Fruit fly (Drosophila melanogaster): ENCODE data around the gene acs.

Gene acs

DNA sequence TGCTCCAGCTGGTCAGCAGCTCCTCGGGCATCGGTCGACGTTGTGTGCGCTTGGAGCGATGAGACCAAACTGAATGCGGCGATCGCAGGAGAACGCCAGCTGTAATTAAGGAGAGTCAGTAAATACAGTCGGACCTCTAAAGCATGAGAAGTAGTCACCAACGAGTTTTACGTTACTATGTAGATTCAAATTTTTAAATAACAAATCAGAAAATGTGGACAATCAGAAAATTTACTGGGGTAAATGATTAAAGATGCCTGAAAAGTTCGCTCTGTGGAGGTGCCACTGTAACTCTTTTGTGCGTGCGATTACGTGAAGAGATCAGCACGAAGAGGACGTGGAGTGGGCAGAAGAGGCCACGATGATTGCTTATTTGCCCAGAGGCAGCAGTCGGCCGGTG lies 8.5 kb upstream of the acs start, which contains the start of gene SCOT (continued):
- TF ChIP-seq bcd (GFP tag; optimal IDR thresholded peaks at IDR 0.05) (peak; percentile 43), twi (tag; optimal IDR thresholded peaks at IDR 0.05) (no peak), sens-2 (GFP tag; IDR thresholded peaks at IDR 0.05) (0 out of 2 replicates have a peak, but pooled peaks have one; percentile 48), CG12744 (GFP tag; optimal IDR thresholded peaks at IDR 0.05) (no peak), CG17186 (GFP tag; optimal IDR thresholded peaks at IDR 0.05) (no peak), Gsc (GFP tag; IDR thresholded peaks at IDR 0.05) (peak; percentile 45; the same call in 1 of the 2 replicates), lilli (GFP tag; optimal IDR thresholded peaks at IDR 0.05) (no peak), CG31365 (tag; optimal IDR thresholded peaks at IDR 0.05) (no peak), pnt (GFP tag; optimal IDR thresholded peaks at IDR 0.05) (peak; percentile 18), CG10462 (GFP tag; optimal IDR thresholded peaks at IDR 0.05) (no peak), Myb (GFP tag; optimal IDR thresholded peaks at IDR 0.05) (no peak), grau (tag; optimal IDR thresholded peaks at IDR 0.05) (peak; percentile 95), CG1603 (tag; optimal IDR thresholded peaks at IDR 0.05) (no peak), Atf3 (GFP tag; optimal IDR thresholded peaks at IDR 0.05) (peak; percentile 27), CoRest (tag; optimal IDR thresholded peaks at IDR 0.05) (peak; percentile 64), schlank (tag; optimal IDR thresholded peaks at IDR 0.05) (no peak), ci (GFP tag; IDR thresholded peaks at IDR 0.05) (peak; percentile 92), MESR4 (GFP tag; optimal IDR thresholded peaks at IDR 0.05) (no peak), amos (GFP tag; IDR thresholded peaks at IDR 0.05; ENCODE audit: partially characterized antibody) (no peak), nerfin-2 (GFP tag; IDR thresholded peaks at IDR 0.05; ENCODE audit: partially characterized antibody) (no peak), slbo (GFP tag; IDR thresholded peaks at IDR 0.05) (peak; percentile 67), Doc2 (GFP tag; IDR thresholded peaks at IDR 0.05) (peak; percentile 56; the same call in 1 of the 2 replicates), CG12155 (GFP tag; optimal IDR thresholded peaks at IDR 0.05) (no peak), CG1233 (GFP tag; optimal IDR thresholded peaks at IDR 0.05) (no peak), ERR (GFP tag; optimal IDR thresholded peaks at IDR 0.05) (peak; percentile 50), gsb-n (tag; optimal IDR thresholded peaks at IDR 0.05) (no peak), usp (GFP tag; optimal IDR thresholded peaks at IDR 0.05) (no peak), CG14710 (tag; optimal IDR thresholded peaks at IDR 0.05) (no peak), yki (optimal IDR thresholded peaks at IDR 0.05) (no peak), GATAe (GFP tag; conservative IDR thresholded peaks at IDR 0.05) (no peak), BtbVII (GFP tag; optimal IDR thresholded peaks at IDR 0.05) (peak; percentile 16), CG15479 (GFP tag; optimal IDR thresholded peaks at IDR 0.05) (no peak), Nf-YB (GFP tag; optimal IDR thresholded peaks at IDR 0.05) (no peak), mam (GFP tag; optimal IDR thresholded peaks at IDR 0.05) (peak; percentile 61), sim (GFP tag; IDR thresholded peaks at IDR 0.05) (peak; percentile 57; the same call in 1 of the 2 replicates), CG15269 (tag; optimal IDR thresholded peaks at IDR 0.05) (no peak), prd (optimal IDR thresholded peaks at IDR 0.05) (no peak), prd (GFP tag; IDR thresholded peaks at IDR 0.05) (peak; percentile 80), CG11696 (GFP tag; IDR thresholded peaks at IDR 0.05) (peak; percentile 73), Ets97D (GFP tag; optimal IDR thresholded peaks at IDR 0.05) (peak; percentile 17), bab2 (GFP tag; optimal IDR thresholded peaks at IDR 0.05) (peak; percentile 56), lab (GFP tag; optimal IDR thresholded peaks at IDR 0.05) (no peak), CG8924 (tag; optimal IDR thresholded peaks at IDR 0.05) (peak; percentile 74), Mrtf (GFP tag; IDR thresholded peaks at IDR 0.05) (peak; percentile 66; the same call in 1 of the 3 replicates), crp (GFP tag; optimal IDR thresholded peaks at IDR 0.05) (no peak), Adf1 (GFP tag; IDR thresholded peaks at IDR 0.05) (no peak), ken (GFP tag; IDR thresholded peaks at IDR 0.05) (peak; percentile 72; the same call in 2 of the 3 replicates), CG8388 (GFP tag; optimal IDR thresholded peaks at IDR 0.05) (no peak), CG10267 (tag; optimal IDR thresholded peaks at IDR 0.05) (no peak), chn (GFP tag; optimal IDR thresholded peaks at IDR 0.05) (peak; percentile 28), CG7357 (GFP tag; IDR thresholded peaks at IDR 0.05) (peak; percentile 68; the same call in 2 of the 3 replicates), Hmx (GFP tag; optimal IDR thresholded peaks at IDR 0.05) (no peak)

All from whole organism, embryonic.